Worm (Caenorhabditis elegans) whole organism, L3 larva: ENCODE data around the gene tatn-1.
A peak's percentile ranks its signal among the peaks of the same experiment; 100 is the strongest.

ENCODE experiments used
- R02D3.7 ChIP-seq: fragments of 150-350 bp; optimal IDR thresholded peaks from 2 replicates; lab custom pipeline; 2014; ENCODE audit warnings: missing biosample characterization, missing genetic modification characterization
- aly-2 ChIP-seq: fragments of 150-350 bp; optimal IDR thresholded peaks from 2 replicates; lab custom pipeline; 2014; ENCODE audit warnings: missing biosample characterization, missing genetic modification characterization
- ama-1 ChIP-seq: fragments of 150-350 bp; optimal IDR thresholded peaks from 2 replicates; lab custom pipeline; 2018
- ceh-16 ChIP-seq: sonication (generic microtip); optimal IDR thresholded peaks from 2 replicates; lab custom pipeline; 2017; ENCODE audit warnings: missing biosample characterization, missing genetic modification characterization
- ceh-28 ChIP-seq: fragments of 150-350 bp; optimal IDR thresholded peaks from 2 replicates; lab custom pipeline; 2014; ENCODE audit warnings: missing biosample characterization, missing genetic modification reagents, missing genetic modification characterization
- ceh-9 ChIP-seq: sonication (generic microtip); optimal IDR thresholded peaks from 2 replicates; lab custom pipeline; 2018; ENCODE audit warnings: missing biosample characterization, missing genetic modification characterization
- daf-12 ChIP-seq: fragments of 150-350 bp; optimal IDR thresholded peaks from 2 replicates; lab custom pipeline; 2014; ENCODE audit warnings: missing biosample characterization, missing genetic modification reagents, missing genetic modification characterization
- egl-27 ChIP-seq: sonication (generic microtip); optimal IDR thresholded peaks from 4 replicates; lab custom pipeline; 2017; ENCODE audit warnings: missing biosample characterization, missing genetic modification reagents, missing genetic modification characterization
- egl-5 ChIP-seq: fragments of 150-350 bp; optimal IDR thresholded peaks from 2 replicates; lab custom pipeline; 2017; ENCODE audit warnings: missing biosample characterization, missing genetic modification reagents, missing genetic modification characterization, inconsistent platforms
- elt-1 ChIP-seq: fragments of 150-350 bp; optimal IDR thresholded peaks from 2 replicates; lab custom pipeline; 2014; ENCODE audit warnings: missing biosample characterization, missing genetic modification characterization
- elt-2 ChIP-seq: sonication (generic microtip); optimal IDR thresholded peaks from 2 replicates; lab custom pipeline; 2016; ENCODE audit warnings: missing genetic modification reagents, mild to moderate bottlenecking, missing genetic modification characterization, missing compliant biosample characterization
- elt-3 ChIP-seq, 3 experiments: fragments of 150-350 bp in 1 of 3; sonication (generic microtip) in 2 of 3; optimal IDR thresholded peaks; 2 replicates in 2 of 3; 4 replicates in 1 of 3; lab custom pipeline; 2014 to 2017; ENCODE audit warnings: missing biosample characterization in 3 of 3, missing genetic modification characterization in 3 of 3
- eor-1 ChIP-seq, 2 experiments: fragments of 150-350 bp; optimal IDR thresholded peaks; 2 replicates each; lab custom pipeline; 2014 to 2018; ENCODE audit warnings: missing biosample characterization in 2 of 2, missing genetic modification characterization in 2 of 2
- fkh-2 ChIP-seq: fragments of 150-350 bp; optimal IDR thresholded peaks from 2 replicates; lab custom pipeline; 2014; ENCODE audit warnings: missing biosample characterization, missing genetic modification reagents, missing genetic modification characterization
- hmg-11 ChIP-seq: sonication (generic microtip); optimal IDR thresholded peaks from 2 replicates; lab custom pipeline; 2016; ENCODE audit warnings: missing genetic modification characterization, missing compliant biosample characterization
- jun-1 ChIP-seq: fragments of 150-350 bp; optimal IDR thresholded peaks from 2 replicates; lab custom pipeline; 2014; ENCODE audit warnings: missing biosample characterization, missing genetic modification reagents, missing genetic modification characterization
- lin-39 ChIP-seq: fragments of 150-350 bp; optimal IDR thresholded peaks from 2 replicates; lab custom pipeline; 2018; ENCODE audit warnings: missing biosample characterization, missing genetic modification reagents, missing genetic modification characterization
- mdl-1 ChIP-seq: fragments of 150-350 bp; optimal IDR thresholded peaks from 2 replicates; lab custom pipeline; 2014; ENCODE audit warnings: missing biosample characterization, missing genetic modification characterization
- nfya-1 ChIP-seq: sonication (generic microtip); optimal IDR thresholded peaks from 2 replicates; lab custom pipeline; 2017; ENCODE audit warnings: missing genetic modification characterization, mild to moderate bottlenecking, missing compliant biosample characterization, antibody characterized with exemption, moderate library complexity; ENCODE audit not compliant: insufficient read depth
- nhr-11 ChIP-seq: fragments of 150-350 bp; optimal IDR thresholded peaks from 2 replicates; lab custom pipeline; 2014; ENCODE audit warnings: missing biosample characterization, missing genetic modification characterization
- nhr-12 ChIP-seq: fragments of 150-350 bp; optimal IDR thresholded peaks from 2 replicates; lab custom pipeline; 2014; ENCODE audit warnings: missing biosample characterization, missing genetic modification characterization
- nhr-23 ChIP-seq: fragments of 150-350 bp; optimal IDR thresholded peaks from 2 replicates; lab custom pipeline; 2014; ENCODE audit warnings: missing biosample characterization, missing genetic modification reagents, missing genetic modification characterization
- nhr-25 ChIP-seq: sonication (generic microtip); optimal IDR thresholded peaks from 2 replicates; lab custom pipeline; 2017; ENCODE audit warnings: missing biosample characterization, missing genetic modification characterization
- nhr-28 ChIP-seq: fragments of 150-350 bp; optimal IDR thresholded peaks from 2 replicates; lab custom pipeline; 2014; ENCODE audit warnings: missing biosample characterization, missing genetic modification characterization
- nhr-43 ChIP-seq: sonication (generic microtip); optimal IDR thresholded peaks from 2 replicates; lab custom pipeline; 2016; ENCODE audit warnings: mild to moderate bottlenecking, missing genetic modification characterization, missing compliant biosample characterization; ENCODE audit not compliant: poor library complexity, severe bottlenecking
- nhr-67 ChIP-seq: fragments of 150-350 bp; optimal IDR thresholded peaks from 2 replicates; lab custom pipeline; 2014; ENCODE audit warnings: missing biosample characterization, missing genetic modification characterization
- nhr-76 ChIP-seq: fragments of 150-350 bp; sonication (generic microtip); optimal IDR thresholded peaks from 5 replicates; lab custom pipeline; 2014; ENCODE audit warnings: missing biosample characterization, missing genetic modification characterization
- nhr-77 ChIP-seq: fragments of 150-350 bp; optimal IDR thresholded peaks from 2 replicates; lab custom pipeline; 2014; ENCODE audit warnings: missing biosample characterization, missing genetic modification characterization
- pha-4 ChIP-seq: fragments of 150-350 bp; optimal IDR thresholded peaks from 2 replicates; lab custom pipeline; 2014; ENCODE audit warnings: missing biosample characterization, missing genetic modification reagents, missing genetic modification characterization
- sea-2 ChIP-seq: fragments of 150-350 bp; sonication (generic microtip); optimal IDR thresholded peaks from 4 replicates; lab custom pipeline; 2014; ENCODE audit warnings: missing biosample characterization, missing genetic modification reagents, missing genetic modification characterization
- skn-1 ChIP-seq: fragments of 150-350 bp; optimal IDR thresholded peaks from 2 replicates; lab custom pipeline; 2014; ENCODE audit warnings: missing biosample characterization, missing genetic modification characterization
- snpc-4 ChIP-seq: fragments of 150-350 bp; optimal IDR thresholded peaks from 2 replicates; lab custom pipeline; 2014; ENCODE audit warnings: missing biosample characterization, missing genetic modification characterization
- tbx-2 ChIP-seq: sonication (generic microtip); optimal IDR thresholded peaks from 2 replicates; lab custom pipeline; 2016; ENCODE audit warnings: mild to moderate bottlenecking, missing genetic modification characterization, missing compliant biosample characterization
- unc-39 ChIP-seq: sonication (generic microtip); optimal IDR thresholded peaks from 4 replicates; lab custom pipeline; 2017; ENCODE audit warnings: missing biosample characterization, missing genetic modification characterization
- unc-62 ChIP-seq: fragments of 150-350 bp; sonication (generic microtip); optimal IDR thresholded peaks from 4 replicates; lab custom pipeline; 2014; ENCODE audit warnings: missing biosample characterization, missing genetic modification reagents, missing genetic modification characterization
- ztf-11 ChIP-seq: fragments of 150-350 bp; optimal IDR thresholded peaks from 2 replicates; lab custom pipeline; 2014; ENCODE audit warnings: missing biosample characterization, missing genetic modification characterization
- ztf-4 ChIP-seq: fragments of 150-350 bp; optimal IDR thresholded peaks from 2 replicates; lab custom pipeline; 2014; ENCODE audit warnings: missing biosample characterization, missing genetic modification characterization

tatn-1 gene

DNA sequence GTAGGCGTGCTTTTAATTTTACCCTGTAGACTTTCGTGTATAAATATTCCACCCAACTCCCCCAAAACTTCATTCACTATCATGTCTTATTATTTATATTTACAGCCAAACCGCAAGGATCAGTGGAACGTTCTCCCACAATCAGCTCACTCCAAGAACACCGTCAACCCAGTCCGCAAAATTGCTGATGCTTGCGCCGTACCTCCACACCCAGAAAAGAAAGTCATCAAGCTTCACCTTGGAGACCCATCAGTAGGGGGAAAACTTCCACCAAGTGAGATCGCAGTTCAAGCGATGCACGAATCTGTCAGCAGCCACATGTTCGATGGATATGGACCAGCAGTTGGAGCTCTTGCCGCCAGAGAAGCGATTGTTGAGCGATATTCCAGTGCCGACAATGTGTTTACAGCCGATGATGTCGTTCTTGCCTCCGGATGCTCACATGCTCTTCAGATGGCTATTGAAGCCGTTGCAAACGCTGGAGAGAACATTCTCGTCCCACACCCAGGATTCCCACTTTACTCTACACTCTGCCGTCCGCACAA lies 459 bp downstream of the tatn-1 start:
- TF ChIP-seq nfya-1 (tag; lab: Kevin White, UChicago): peak; percentile 13
- TF ChIP-seq ztf-11 (tag; lab: Kevin White, UChicago): no peak
- peak; percentile 52 for TF ChIP-seq nhr-43 (tag; lab: Kevin White, UChicago)
- TF ChIP-seq nhr-67 (tag; lab: Kevin White, UChicago): no peak
- TF ChIP-seq egl-27 (tag; lab: Kevin White, UChicago): no peak
- no peak for TF ChIP-seq tbx-2 (tag; lab: Kevin White, UChicago)
- TF ChIP-seq ama-1 (lab: Kevin White, UChicago): peak; percentile 64

DNA sequence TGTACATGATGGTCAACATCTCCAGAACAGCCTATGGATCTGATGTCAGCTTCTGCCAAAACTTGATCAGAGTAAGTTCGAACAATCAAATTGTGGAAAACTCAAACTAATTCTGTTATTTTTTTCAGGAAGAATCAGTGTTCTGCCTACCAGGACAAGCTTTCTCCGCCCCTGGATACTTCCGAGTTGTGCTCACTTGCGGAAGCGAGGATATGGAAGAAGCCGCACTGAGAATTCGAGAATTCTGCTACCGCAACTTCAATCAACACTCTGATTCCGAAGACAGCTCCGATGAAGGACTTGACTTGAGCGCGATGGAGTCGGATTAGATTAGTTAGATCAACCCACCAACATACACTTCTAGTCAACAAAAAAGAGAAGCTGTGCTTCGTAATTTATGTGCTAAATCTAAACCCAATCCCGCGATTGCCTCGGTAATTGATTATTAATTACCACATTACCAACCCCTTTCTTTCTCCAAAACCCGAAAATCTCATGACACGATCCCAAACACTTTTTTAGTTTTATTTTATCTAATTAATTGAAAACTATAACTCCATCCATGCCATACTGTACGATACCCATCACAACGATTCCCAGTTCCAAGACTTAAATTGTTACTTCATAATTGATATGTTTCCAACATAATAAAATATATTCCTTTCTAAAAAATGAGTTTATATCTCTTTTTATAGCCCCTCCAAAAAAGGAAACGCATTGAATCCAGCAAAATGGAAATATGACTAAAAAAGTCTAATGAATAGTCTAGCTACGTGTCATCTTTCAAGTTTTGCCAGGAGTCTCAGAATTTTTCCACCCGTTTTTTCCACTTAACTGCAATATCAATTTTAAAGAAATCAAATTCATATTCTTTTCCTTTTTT lies 1.7 kb downstream of the tatn-1 start:
- TF ChIP-seq ama-1 (lab: Kevin White, UChicago) (peak; percentile 85), nhr-23 (peak; percentile 1), nhr-67 (tag; lab: Kevin White, UChicago) (no peak), unc-62 (GFP tag; lab: Kevin White, UChicago) (no peak), nhr-25 (tag; lab: Kevin White, UChicago) (peak; percentile 1), nhr-43 (tag; lab: Kevin White, UChicago) (peak; percentile 52), jun-1 (tag; lab: Kevin White, UChicago) (no peak), elt-1 (no peak), skn-1 (no peak), daf-12 (tag; lab: Kevin White, UChicago) (no peak), ceh-16 (tag; lab: Kevin White, UChicago) (no peak), nhr-12 (no peak), hmg-11 (tag; lab: Kevin White, UChicago) (no peak), unc-39 (tag; lab: Kevin White, UChicago) (no peak), elt-3 (tag; optimal IDR thresholded peaks at IDR 0.05; lab: Kevin White, UChicago) (no peak), lin-39 (tag; lab: Kevin White, UChicago) (no peak), egl-5 (tag; lab: Kevin White, UChicago) (no peak), nhr-11 (tag; lab: Kevin White, UChicago) (no peak), aly-2 (no peak), ceh-9 (no peak), nhr-77 (no peak), mdl-1 (tag; lab: Kevin White, UChicago) (no peak), snpc-4 (tag; lab: Kevin White, UChicago) (no peak), R02D3.7 (tag; lab: Kevin White, UChicago) (no peak), elt-2 (tag; lab: Kevin White, UChicago) (no peak), ztf-4 (tag; lab: Kevin White, UChicago) (no peak)
- TF ChIP-seq, all 47 proteins: peak for 4

DNA sequence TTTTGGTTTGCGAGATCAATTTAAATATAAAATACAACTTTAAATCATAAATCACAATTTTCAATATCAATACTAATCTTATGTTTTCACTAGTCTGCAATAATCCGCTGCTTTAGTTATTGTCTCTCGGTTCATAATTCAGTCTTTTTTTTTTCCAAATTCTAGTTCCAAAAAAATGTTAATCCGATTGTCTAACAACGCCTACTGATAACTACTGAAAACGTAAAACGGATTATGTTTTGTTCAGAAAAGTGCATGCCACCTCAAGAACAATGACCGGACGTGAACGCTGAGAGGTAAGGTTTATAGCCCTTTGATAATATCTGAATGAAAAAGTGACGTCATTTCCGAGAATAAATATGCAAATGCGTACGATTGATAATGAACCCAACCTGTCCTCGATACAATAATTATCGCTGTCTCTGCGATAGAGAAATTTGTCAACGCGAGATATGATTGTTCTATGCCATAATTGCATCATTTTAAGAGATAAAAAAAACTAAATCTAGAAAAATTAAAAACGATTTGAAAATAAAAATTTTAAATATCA lies 2.5 kb downstream of the tatn-1 start, which contains the start of gene sprr-2:
TSS of gene sprr-2 (plus strand) at position 248 of the 550 bp plus-strand sequence.
- TF ChIP-seq elt-2 (tag; lab: Kevin White, UChicago): peak; percentile 70
- TF ChIP-seq eor-1 (tag; optimal IDR thresholded peaks at IDR 0.05; lab: Kevin White, UChicago): no peak
- TF ChIP-seq, all 47 proteins: peak for 1

DNA sequence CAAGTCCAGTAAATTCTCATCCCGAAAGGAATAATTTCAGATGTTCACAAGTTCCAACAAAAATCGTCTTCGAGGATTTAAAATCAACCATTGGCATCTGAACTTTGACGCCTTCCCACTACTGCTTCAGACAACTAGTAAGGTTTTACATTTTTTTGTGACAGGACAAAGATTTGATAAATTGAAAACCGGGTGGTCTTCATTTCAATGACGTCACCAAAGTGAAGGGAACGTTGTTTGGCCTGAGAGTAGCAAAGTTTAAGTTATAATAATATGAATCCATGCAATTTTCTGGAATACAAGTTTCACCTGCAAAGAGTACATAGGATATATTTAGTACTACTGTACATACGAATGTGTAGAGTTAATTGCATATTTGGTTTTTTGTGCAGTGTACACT lies 3.4 kb downstream of the tatn-1 start:
- no peak for TF ChIP-seq sea-2 (GFP tag; lab: Kevin White, UChicago)
- no peak for TF ChIP-seq unc-62 (GFP tag; lab: Kevin White, UChicago)
- TF ChIP-seq nhr-12: no peak

DNA sequence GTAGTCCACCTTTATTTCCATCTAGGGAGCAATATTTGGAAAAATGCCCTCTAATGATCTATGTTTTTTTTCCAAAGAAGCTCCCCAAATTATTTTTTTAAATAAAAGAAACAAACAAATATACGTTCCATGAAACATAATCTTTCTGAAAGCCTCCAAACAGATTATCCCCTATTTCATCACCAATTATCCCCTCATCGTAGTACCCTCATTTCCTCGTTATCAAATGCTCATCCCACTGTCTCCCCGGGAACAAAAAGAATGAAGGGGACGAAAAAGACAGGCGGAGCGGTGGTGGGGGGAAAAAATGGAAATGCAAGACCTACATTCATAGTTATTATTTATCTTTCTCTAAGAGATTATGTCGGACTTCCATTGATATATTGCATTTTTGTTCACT lies 6.6 kb downstream of the tatn-1 start:
- TF ChIP-seq fkh-2 (tag; lab: Kevin White, UChicago) (no peak), skn-1 (no peak), pha-4 (no peak), ceh-28 (tag; lab: Kevin White, UChicago) (no peak), nhr-28 (no peak), nhr-76 (tag; lab: Kevin White, UChicago) (no peak)
- TF ChIP-seq, all 47 proteins: peak for 0
